Fruit fly (Drosophila melanogaster): ENCODE results near the gene Invadolysin.

Invadolysin gene

DNA sequence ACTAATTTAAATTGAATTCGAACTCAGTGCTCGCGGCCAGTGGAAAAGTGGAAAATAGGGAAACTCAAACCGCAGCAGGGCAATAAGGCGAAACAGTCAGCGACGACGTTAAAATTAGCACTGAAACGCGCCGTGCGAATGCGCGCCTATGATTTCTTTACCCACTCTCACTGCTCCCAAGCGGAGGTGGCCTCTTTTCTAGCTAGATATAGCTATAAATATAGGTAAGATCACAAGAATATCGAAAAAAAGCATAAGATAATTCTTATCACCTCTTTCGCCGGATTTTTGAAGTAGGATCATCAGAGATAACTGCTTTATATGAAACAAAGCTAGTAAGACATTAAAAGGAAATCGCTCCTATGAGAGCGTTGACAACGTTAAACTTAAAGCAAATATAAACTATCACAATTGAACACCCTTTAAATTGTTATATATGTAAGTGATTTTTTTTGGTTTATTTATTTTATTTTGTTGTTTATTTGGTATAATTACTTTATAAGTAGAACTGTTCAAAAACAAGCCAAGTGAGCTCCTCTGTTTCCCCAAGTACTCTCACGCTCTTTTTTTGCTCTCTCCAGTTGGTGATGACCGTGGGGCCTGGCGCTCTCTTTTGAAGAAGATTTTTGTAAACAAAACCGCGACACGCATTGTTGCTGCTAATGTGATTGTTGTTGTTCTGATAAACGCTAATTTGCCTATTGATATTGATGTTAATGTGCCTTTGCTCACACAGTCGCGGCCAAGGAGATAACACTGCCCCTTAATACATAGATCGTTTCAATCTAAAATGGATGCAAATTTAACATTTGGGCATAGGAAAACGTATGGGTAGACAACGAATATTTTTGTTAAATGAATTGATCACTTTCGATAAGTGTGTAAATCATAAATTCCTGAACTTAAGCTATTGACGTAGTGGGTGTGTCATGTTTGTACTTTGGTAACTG, 4.5 kb upstream of the Invadolysin start, which contains the start of gene tws:
tws (minus strand) TSS at position 124 of the 950 bp plus-strand sequence.
- TF ChIP-seq CG8478 (optimal IDR thresholded peaks at IDR 0.05) (no peak), CTCF (optimal IDR thresholded peaks at IDR 0.05) (no peak)

DNA sequence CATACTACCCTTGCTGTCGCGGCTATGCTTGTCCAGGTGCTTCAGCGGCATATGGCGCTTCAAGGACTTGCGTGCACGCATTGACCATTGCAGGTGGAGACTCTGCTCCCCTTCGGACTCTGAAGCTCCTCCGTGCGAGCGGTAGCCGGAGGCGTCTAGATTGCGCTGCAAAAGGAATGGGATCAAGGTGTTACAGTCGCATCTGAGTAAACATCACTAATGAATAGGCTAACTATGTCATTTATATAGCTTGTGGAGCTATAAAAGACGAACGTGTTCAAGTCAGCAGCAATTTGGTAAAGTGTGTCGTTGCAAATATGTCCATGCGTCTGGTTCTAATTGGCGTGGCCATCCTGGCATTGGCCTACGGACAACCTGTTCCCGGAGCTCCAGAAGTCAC, 1.7 kb upstream of the Invadolysin start, which contains the start of gene CG42759:
CG42759 (plus strand) TSS at position 301 of the 400 bp plus-strand sequence.
- TF ChIP-seq CTCF (optimal IDR thresholded peaks at IDR 0.05) (no peak), CG8478 (optimal IDR thresholded peaks at IDR 0.05) (no peak)

DNA sequence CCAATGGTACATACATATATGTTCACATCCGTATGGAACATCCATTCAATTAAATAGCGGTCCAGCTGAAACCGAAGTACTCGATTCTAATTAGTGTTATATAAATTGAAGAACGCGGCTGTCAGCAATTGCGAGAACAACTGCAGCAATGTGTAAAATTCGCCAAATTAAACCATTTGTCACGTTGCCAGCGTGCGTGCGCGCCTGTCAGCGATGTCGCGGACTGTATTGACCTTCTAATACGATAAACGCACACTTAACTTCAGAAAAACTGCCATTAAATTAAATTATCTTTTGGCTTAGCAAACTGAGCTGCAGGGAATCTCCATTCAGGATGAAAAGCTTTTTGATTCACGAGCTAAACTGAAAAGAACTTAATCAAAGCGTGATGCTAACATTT, 2.7 kb downstream of the Invadolysin start:
- TF ChIP-seq CG8478 (optimal IDR thresholded peaks at IDR 0.05) (no peak), CTCF (optimal IDR thresholded peaks at IDR 0.05) (no peak)

DNA sequence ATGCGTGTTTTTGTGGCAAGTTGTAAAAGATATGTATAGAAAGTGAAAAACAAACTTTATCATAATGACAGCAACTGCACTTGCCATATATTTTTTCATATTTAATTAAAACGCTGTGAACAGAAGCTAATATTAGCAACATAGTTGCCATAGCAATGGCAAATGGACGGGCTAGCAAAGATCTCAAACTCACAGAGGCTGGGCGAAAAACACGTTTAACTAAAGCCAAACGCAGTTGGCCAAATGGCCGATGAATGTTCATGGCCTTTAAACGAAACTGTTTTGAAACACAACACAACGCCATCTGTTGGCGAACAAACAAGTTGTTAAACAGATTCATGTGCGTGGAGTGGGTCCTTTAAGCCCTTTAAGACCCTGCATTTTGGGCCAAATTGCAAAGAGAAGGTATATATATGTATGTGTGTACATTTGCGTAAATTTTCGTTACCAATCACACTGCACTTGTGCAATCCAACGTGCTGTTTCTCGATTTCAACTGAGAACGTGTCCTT, 4.0 kb downstream of the Invadolysin start:
- TF ChIP-seq CG8478 (optimal IDR thresholded peaks at IDR 0.05) = no peak
- TF ChIP-seq CTCF (optimal IDR thresholded peaks at IDR 0.05) = peak; percentile 83 to 86

DNA sequence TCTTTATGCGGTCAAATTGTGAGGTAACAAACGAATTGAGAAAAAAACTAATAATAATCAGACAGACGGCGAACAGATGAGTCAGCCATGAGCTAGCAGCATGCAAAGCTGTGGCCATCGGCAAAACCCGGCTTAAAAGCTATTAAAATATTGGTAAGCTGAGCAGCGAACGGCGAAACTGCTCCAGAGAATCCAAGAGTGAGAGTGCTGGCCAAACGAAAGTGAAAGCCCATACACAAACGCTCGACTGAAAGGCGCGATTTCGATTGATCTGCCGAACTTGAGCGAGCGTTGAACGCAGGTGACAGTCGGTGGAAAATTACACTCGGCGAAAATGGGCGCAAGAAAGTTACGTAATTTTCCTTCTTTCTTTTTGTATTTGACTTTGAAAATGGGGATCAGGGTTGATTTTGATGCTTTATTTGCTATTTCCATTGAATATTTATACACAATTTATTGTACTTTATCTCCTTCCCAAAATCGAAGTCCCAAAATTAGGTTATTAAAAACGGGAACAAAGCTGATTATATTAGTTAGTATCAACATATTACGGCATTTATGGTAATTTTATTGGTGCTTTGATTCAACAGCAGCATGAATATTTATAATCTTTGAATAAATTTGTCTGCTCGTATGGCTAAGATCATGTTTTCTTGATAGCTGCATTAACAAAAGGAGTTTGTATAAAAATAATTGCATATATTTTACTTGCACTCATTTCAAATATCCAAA, 5.4 kb downstream of the Invadolysin start:
- TF ChIP-seq CG8478 (optimal IDR thresholded peaks at IDR 0.05) = no peak
- TF ChIP-seq CTCF (optimal IDR thresholded peaks at IDR 0.05) = no peak

DNA sequence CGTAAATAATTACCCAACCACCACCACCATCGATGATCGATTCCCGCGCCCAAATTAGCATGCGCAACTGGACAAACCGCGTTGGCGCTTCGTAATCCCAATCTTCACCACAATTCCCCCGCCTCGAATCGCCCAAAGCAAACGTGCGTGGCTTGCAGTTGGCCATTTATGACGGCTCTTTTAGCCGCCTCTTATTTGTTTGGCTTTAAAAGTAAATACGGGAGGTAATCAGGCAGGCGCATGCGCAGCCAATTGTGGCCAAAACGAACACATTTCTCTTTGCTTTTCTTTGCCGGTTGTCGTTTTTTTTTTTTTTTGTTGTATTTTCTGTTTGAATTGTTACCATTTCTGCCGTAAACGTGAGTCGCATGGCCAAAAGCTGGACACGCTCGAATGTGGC, 6.1 kb downstream of the Invadolysin start:
- no peak for TF ChIP-seq CG8478 (optimal IDR thresholded peaks at IDR 0.05)
- TF ChIP-seq CTCF (optimal IDR thresholded peaks at IDR 0.05) = no peak

DNA sequence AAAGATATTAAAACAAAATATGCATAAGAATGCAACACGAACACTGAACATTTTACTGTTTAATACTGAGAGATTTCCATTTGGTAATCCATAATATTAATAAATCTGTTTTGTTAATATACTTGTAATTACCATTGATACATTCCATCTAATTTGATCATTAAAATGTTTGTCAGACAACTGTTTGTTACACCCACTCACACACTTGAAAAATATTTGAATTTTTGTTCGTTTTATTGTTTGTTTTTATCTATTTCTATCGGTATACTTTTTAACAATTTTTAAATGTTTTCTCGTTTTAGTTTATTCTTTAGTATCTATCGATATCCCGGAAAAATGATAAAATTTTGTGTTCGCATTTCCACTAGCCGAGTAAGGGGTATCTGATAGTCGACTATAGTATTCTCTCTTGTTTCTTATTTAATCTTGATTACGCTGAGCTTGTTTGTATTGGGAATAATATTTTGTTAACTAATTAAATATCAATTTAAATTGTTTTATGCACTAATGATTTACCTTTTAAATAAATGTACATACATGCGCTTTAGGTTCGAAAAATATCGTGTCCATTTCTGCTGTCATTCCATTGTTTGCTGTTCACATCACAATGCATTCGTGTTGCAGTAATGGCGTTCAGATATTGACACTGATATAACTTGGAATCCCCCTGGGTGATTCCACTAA, 7.5 kb downstream of the Invadolysin start, which contains the start of gene CG34303:
CG34303 (minus strand) TSS at position 51 of the 684 bp plus-strand sequence.
- no peak for TF ChIP-seq CTCF (optimal IDR thresholded peaks at IDR 0.05)
- TF ChIP-seq CG8478 (optimal IDR thresholded peaks at IDR 0.05) = no peak

DNA sequence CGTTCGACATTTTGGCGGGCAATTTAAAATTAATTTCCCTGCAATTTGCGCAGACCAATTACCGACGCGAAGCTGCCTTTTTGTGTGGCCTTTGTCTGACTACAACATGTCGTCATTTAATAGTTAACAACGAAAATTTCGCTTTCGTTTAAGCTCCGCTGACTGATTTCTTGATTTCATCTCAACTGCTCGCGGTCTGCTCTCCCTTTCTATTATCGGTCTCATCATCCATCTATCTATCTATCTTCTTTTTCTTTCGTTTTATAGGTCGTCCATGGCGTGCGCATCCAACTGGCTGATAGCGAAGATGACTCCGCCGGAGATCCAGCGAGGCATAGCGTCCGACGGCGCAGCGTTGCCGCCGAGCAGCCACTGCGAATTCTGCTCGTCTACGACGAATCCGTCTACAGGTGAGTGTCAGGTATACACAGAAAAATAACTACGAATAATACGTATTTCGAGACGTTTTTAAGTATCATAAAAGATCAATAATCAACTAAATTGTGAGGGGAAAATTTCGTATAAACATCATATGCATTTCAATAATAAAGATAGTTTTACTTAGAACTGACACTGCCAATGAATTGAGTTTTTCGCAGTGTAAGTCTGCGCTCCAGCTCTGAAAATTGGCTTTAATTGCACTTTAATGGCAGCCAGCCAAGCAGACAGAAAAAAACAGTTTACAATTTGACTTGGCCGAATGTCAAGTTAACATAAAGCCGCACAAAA, 9.7 kb downstream of the Invadolysin start:
- TF ChIP-seq CTCF (optimal IDR thresholded peaks at IDR 0.05) (no peak), CG8478 (optimal IDR thresholded peaks at IDR 0.05) (no peak)

DNA sequence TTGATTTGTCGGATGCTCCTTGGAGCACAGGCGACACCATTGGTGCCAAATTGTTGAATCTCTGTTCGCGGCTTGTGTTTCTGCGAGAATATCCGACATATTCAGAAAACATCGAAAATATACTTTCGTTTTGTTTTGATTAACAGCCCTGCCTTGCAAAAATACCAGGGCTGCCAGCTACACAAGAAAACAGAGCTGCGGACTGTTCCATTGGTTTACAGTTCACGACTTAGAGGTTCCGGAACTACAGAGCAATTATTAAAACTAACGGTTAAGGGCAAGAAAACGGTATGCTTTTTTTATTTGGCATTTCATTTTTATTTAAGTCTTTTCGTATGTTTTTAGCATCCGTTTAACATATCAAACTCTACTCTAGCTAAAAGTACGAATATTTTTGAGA, 16.7 kb downstream of the Invadolysin start, which contains the start of gene CG6254:
CG6254 (minus strand) TSS at position 169 of the 400 bp plus-strand sequence.
- TF ChIP-seq CG8478 (optimal IDR thresholded peaks at IDR 0.05) = no peak
- peak; percentile 7 to 20 for TF ChIP-seq CTCF (optimal IDR thresholded peaks at IDR 0.05)

DNA sequence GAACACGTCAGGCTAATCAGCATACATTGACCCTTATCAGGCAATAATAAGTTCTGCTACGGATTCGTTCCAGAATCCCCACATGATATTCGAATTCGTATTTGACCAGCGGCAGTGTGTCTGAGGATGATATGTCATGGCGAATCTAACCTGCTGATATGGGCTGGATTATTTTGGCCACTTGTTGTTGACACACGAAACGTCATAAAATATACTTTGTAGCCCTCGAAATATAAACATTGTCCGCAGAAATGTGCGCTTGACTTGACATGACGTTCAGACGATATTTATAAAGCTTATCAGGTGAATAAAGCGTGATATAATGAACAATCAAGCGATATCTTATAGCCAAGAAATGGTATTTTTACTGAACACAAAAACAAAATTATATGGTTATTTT, 21.9 kb downstream of the Invadolysin start:
- no peak for TF ChIP-seq CG8478 (optimal IDR thresholded peaks at IDR 0.05)
- no peak for TF ChIP-seq CTCF (optimal IDR thresholded peaks at IDR 0.05)

DNA sequence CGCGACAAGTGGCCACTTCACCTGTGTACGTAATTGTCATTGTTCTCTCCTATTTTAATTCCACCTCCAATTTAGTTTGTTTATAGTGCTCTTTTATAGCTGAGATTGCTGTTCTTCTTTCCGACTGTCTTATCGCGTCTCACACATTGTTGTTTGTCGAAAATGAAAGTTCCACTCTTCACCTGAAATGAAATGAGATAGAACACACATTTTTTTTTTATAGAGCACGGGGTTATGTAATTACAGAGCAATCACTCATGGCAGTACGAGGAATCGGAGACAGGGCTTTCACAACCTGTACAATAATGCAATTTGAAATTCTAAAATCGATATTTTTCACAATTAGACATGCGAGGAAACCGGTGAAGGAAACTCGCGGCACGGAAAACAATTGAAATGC, 22.8 kb downstream of the Invadolysin start:
- no peak for TF ChIP-seq CTCF (optimal IDR thresholded peaks at IDR 0.05)
- no peak for TF ChIP-seq CG8478 (optimal IDR thresholded peaks at IDR 0.05)

DNA sequence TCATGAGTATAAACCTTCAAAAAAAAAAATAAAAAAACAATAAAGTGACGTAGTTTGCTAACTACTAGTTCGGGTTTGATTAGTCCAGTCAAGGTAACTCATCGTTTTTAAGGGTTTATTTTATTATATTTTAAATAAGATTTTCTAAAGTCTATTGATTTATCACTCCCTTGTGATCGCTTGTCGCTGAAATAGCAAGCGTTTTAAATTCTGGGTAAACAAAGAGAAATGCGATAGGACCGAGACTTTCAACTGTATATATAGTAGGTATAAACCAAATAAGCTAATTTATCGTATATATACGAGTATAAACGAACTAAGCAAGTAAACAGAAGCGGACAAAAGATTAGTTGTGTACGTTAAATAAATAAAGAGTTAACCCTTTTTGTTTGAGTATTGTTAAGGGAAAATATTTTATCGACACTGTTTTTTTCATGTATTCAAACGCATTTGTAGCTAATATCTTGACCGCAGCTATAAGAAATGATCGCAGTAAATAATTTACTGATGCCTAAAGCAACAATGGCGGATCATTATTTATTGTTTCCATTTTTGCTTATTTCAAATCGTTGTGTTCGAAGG, 24.1 kb downstream of the Invadolysin start:
- TF ChIP-seq CG8478 (optimal IDR thresholded peaks at IDR 0.05) (no peak), CTCF (optimal IDR thresholded peaks at IDR 0.05) (no peak)

DNA sequence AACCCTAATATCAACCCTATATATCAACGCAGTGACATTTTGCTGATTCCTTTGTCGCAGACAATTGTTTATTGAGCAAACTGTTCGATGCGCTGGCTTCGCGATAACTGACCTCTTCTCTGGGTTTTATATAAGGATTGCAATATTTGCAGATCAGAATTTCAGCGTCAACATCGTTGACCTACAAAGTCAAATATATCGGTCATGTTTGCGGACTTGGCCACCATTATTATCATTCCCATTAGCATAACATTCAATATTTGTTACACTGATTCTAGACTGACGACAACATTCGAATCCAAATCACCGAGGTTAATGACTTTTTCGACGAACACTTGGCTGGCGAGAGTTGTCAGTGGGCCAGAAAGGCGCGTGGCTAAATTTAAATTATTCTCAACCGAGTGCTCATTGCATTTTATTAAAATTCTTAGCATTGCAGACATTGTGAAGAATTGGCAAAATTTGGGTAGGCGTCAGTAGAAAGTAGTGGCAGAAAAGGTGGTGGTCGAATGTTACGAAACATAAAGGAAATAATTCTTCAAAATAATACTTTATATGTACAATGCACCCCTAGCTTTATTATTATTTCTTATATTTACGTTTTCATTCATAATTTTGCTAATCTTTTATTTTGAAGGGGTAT, 24.8 kb downstream of the Invadolysin start:
- TF ChIP-seq CTCF (optimal IDR thresholded peaks at IDR 0.05) (no peak), CG8478 (optimal IDR thresholded peaks at IDR 0.05) (no peak)
